Worm (Caenorhabditis elegans) whole organism, young adult: ENCODE data around the gene K09E2.2.

Source experiments
- C17E4.6 ChIP-seq: fragments of 200-800 bp; sonication (Bioruptor generic); IDR thresholded peaks from 2 replicates; pipeline ENCODE4 v1.3.6; 2022; ENCODE audit warnings: missing genetic modification reagents, missing genetic modification characterization, missing compliant biosample characterization
- F37B4.10 ChIP-seq: fragments of 200-800 bp; sonication (Bioruptor generic); IDR thresholded peaks from 2 replicates; pipeline ENCODE4 v1.3.6; 2022; ENCODE audit warnings: missing genetic modification characterization, missing compliant biosample characterization
- F52B5.7 ChIP-seq: sonication (generic microtip); optimal IDR thresholded peaks from 2 replicates; lab custom pipeline; 2016; ENCODE audit warnings: mild to moderate bottlenecking, missing genetic modification characterization, missing compliant biosample characterization
- F57C9.4 ChIP-seq: sonication (generic microtip); optimal IDR thresholded peaks from 2 replicates; lab custom pipeline; 2017; ENCODE audit warnings: mild to moderate bottlenecking, missing genetic modification characterization, missing compliant biosample characterization
- Y56A3A.18 ChIP-seq: fragments of 200-800 bp; sonication (Bioruptor generic); IDR thresholded peaks from 2 replicates; pipeline ENCODE4 v1.3.6; 2022; ENCODE audit warnings: missing genetic modification reagents, missing genetic modification characterization, missing compliant biosample characterization
- attf-5 ChIP-seq: fragments of 200-800 bp; sonication (Bioruptor generic); optimal IDR thresholded peaks from 2 replicates; lab custom pipeline; 2018; ENCODE audit warnings: mild to moderate bottlenecking, missing genetic modification characterization, missing compliant biosample characterization
- ccch-3 ChIP-seq: fragments of 200-800 bp; sonication (Bioruptor generic); optimal IDR thresholded peaks from 2 replicates; lab custom pipeline; 2018; ENCODE audit warnings: mild to moderate bottlenecking, missing genetic modification characterization, missing compliant biosample characterization
- cebp-1 ChIP-seq, 2 experiments: fragments of 200-800 bp in 1 of 2; sonication (Bioruptor generic) in 1 of 2; sonication (generic microtip) in 1 of 2; IDR thresholded peaks in 1 of 2; optimal IDR thresholded peaks in 1 of 2; 2 replicates each; pipeline versions ENCODE4 v1.3.6 to Lab custom; 2017 to 2022; ENCODE audit warnings: missing compliant biosample characterization in 2 of 2, missing genetic modification characterization in 2 of 2, mild to moderate bottlenecking in 1 of 2, missing genetic modification reagents in 1 of 2, moderate library complexity in 1 of 2
- ceh-27 ChIP-seq: fragments of 200-800 bp; sonication (Bioruptor generic); optimal IDR thresholded peaks from 2 replicates; lab custom pipeline; 2018; ENCODE audit warnings: mild to moderate bottlenecking, missing genetic modification characterization, moderate library complexity, missing compliant biosample characterization
- die-1 ChIP-seq: sonication (generic microtip); optimal IDR thresholded peaks from 2 replicates; lab custom pipeline; 2016; ENCODE audit warnings: missing genotype, mild to moderate bottlenecking, missing genetic modification characterization, missing compliant biosample characterization
- dox-1 ChIP-seq: fragments of 200-800 bp; sonication (Bioruptor generic); IDR thresholded peaks from 2 replicates; pipeline ENCODE4 v1.3.6; 2022; ENCODE audit warnings: missing genetic modification reagents, missing genetic modification characterization, missing compliant biosample characterization
- egl-18 ChIP-seq: fragments of 200-800 bp; sonication (Bioruptor generic); IDR thresholded peaks from 2 replicates; pipeline ENCODE4 v1.3.6; 2022; ENCODE audit warnings: missing genetic modification reagents, missing genetic modification characterization, missing compliant biosample characterization
- egrh-3 ChIP-seq: fragments of 200-800 bp; sonication (Bioruptor generic); IDR thresholded peaks from 2 replicates; pipeline ENCODE4 v1.3.6; 2022; ENCODE audit warnings: missing genetic modification reagents, missing genetic modification characterization, missing compliant biosample characterization
- gei-17 ChIP-seq: fragments of 200-800 bp; sonication (Bioruptor generic); optimal IDR thresholded peaks from 2 replicates; lab custom pipeline; 2018; ENCODE audit warnings: mild to moderate bottlenecking, missing genetic modification characterization, missing compliant biosample characterization
- him-1 ChIP-seq: sonication (generic microtip); optimal IDR thresholded peaks from 2 replicates; lab custom pipeline; 2016; ENCODE audit warnings: missing genotype, missing genetic modification reagents, missing genetic modification characterization, missing compliant biosample characterization
- hmg-20 ChIP-seq: fragments of 200-800 bp; sonication (Bioruptor generic); IDR thresholded peaks from 2 replicates; pipeline ENCODE4 v1.3.6; 2022; ENCODE audit warnings: missing genetic modification reagents, missing genetic modification characterization, missing compliant biosample characterization
- hrde-1 ChIP-seq: sonication (generic microtip); optimal IDR thresholded peaks from 2 replicates; lab custom pipeline; 2016; ENCODE audit warnings: missing genetic modification characterization, mild to moderate bottlenecking, missing compliant biosample characterization, moderate library complexity, missing genotype, missing genetic modification reagents, borderline replicate concordance
- let-607 ChIP-seq, 2 experiments: fragments of 200-800 bp in 1 of 2; sonication (Bioruptor generic) in 1 of 2; sonication (generic microtip) in 1 of 2; optimal IDR thresholded peaks; 2 replicates each; lab custom pipeline; 2016 to 2018; ENCODE audit warnings: mild to moderate bottlenecking in 2 of 2, missing compliant biosample characterization in 2 of 2, missing genetic modification characterization in 2 of 2, moderate library complexity in 2 of 2, missing genotype in 1 of 2
- madf-10 ChIP-seq: sonication (generic microtip); optimal IDR thresholded peaks from 2 replicates; lab custom pipeline; 2016; ENCODE audit warnings: mild to moderate bottlenecking, missing genetic modification characterization, missing compliant biosample characterization
- madf-6 ChIP-seq: fragments of 200-800 bp; sonication (Bioruptor generic); IDR thresholded peaks from 2 replicates; pipeline ENCODE4 v1.3.6; 2022; ENCODE audit warnings: missing genetic modification reagents, missing genetic modification characterization, missing compliant biosample characterization
- mes-4 ChIP-seq: sonication (generic microtip); optimal IDR thresholded peaks from 2 replicates; lab custom pipeline; 2016; ENCODE audit warnings: missing genotype, missing genetic modification characterization, missing compliant biosample characterization
- nfyb-1 ChIP-seq: fragments of 200-800 bp; sonication (Bioruptor generic); IDR thresholded peaks from 2 replicates; pipeline ENCODE4 v1.3.6; 2022; ENCODE audit warnings: missing genetic modification reagents, missing genetic modification characterization, missing compliant biosample characterization
- nhr-120 ChIP-seq: fragments of 200-800 bp; sonication (Bioruptor generic); IDR thresholded peaks from 2 replicates; pipeline ENCODE4 v1.3.6; 2022; ENCODE audit warnings: missing genetic modification characterization, missing compliant biosample characterization
- nhr-179 ChIP-seq: sonication (generic microtip); optimal IDR thresholded peaks from 2 replicates; lab custom pipeline; 2016; ENCODE audit warnings: mild to moderate bottlenecking, missing genetic modification characterization, missing compliant biosample characterization
- nhr-27 ChIP-seq: fragments of 200-800 bp; sonication (Bioruptor generic); optimal IDR thresholded peaks from 2 replicates; lab custom pipeline; 2018; ENCODE audit warnings: mild to moderate bottlenecking, missing genetic modification characterization, moderate library complexity, missing compliant biosample characterization
- nhr-80 ChIP-seq: sonication (generic microtip); optimal IDR thresholded peaks from 2 replicates; lab custom pipeline; 2016; ENCODE audit warnings: missing genetic modification characterization, missing compliant biosample characterization
- pbrm-1 ChIP-seq: fragments of 200-800 bp; sonication (Bioruptor generic); IDR thresholded peaks from 2 replicates; pipeline ENCODE4 v1.3.6; 2022; ENCODE audit warnings: missing genetic modification reagents, missing genetic modification characterization, missing compliant biosample characterization
- rcor-1 ChIP-seq: fragments of 200-800 bp; sonication (Bioruptor generic); IDR thresholded peaks from 2 replicates; pipeline ENCODE4 v1.3.6; 2022; ENCODE audit warnings: missing genetic modification reagents, missing genetic modification characterization, missing compliant biosample characterization
- rpc-1 ChIP-seq, 2 experiments: fragments of 150-350 bp in 1 of 2; sonication (generic microtip) in 1 of 2; optimal IDR thresholded peaks; 2 replicates each; lab custom pipeline; 2014 to 2018; ENCODE audit warnings: missing biosample characterization in 1 of 2, missing genetic modification characterization in 1 of 2, missing genetic modification reagents in 1 of 2, missing genotype in 1 of 2
- sdz-38 ChIP-seq: sonication (generic microtip); optimal IDR thresholded peaks from 2 replicates; lab custom pipeline; 2016; ENCODE audit warnings: missing genotype, missing genetic modification characterization, missing compliant biosample characterization
- sea-2 ChIP-seq: fragments of 200-800 bp; sonication (Bioruptor generic); IDR thresholded peaks from 2 replicates; pipeline ENCODE4 v1.3.6; 2022; ENCODE audit warnings: missing genetic modification characterization, missing compliant biosample characterization
- snpc-4 ChIP-seq, 5 experiments: fragments of 150-350 bp in 1 of 5; sonication (generic microtip) in 4 of 5; optimal IDR thresholded peaks; 2 replicates each; lab custom pipeline; 2014 to 2018; ENCODE audit warnings: missing genetic modification characterization in 5 of 5, missing biosample characterization in 3 of 5, antibody characterized with exemption in 2 of 5, mild to moderate bottlenecking in 2 of 5, missing compliant biosample characterization in 2 of 5, missing genotype in 2 of 5, moderate library complexity in 2 of 5, missing genetic modification reagents in 1 of 5
- somi-1 ChIP-seq: fragments of 200-800 bp; sonication (Bioruptor generic); optimal IDR thresholded peaks from 2 replicates; lab custom pipeline; 2018; ENCODE audit warnings: mild to moderate bottlenecking, missing genetic modification characterization, missing compliant biosample characterization
- sptf-2 ChIP-seq: fragments of 200-800 bp; sonication (Bioruptor generic); optimal IDR thresholded peaks from 2 replicates; lab custom pipeline; 2018; ENCODE audit warnings: mild to moderate bottlenecking, missing genetic modification characterization, missing compliant biosample characterization
- tlf-1 ChIP-seq: fragments of 200-800 bp; sonication (Bioruptor generic); optimal IDR thresholded peaks from 2 replicates; lab custom pipeline; 2018; ENCODE audit warnings: mild to moderate bottlenecking, missing genetic modification characterization, missing compliant biosample characterization
- ztf-22 ChIP-seq: fragments of 200-800 bp; sonication (Bioruptor generic); optimal IDR thresholded peaks from 2 replicates; lab custom pipeline; 2018; ENCODE audit warnings: mild to moderate bottlenecking, missing genetic modification characterization, moderate library complexity, missing compliant biosample characterization

The K09E2.2 gene

ce11 chrX:8718856-8719255 is 46.0 kb downstream of the K09E2.2 start, which contains the start of gene F53A9.8:
F53A9.8 (minus strand) TSS chrX:8718904.
- TF ChIP-seq cebp-1 (GFP tag; IDR thresholded peaks at IDR 0.05; lab: Robert Waterston, UW): no peak
- TF ChIP-seq cebp-1 (tag; optimal IDR thresholded peaks at IDR 0.05; lab: Kevin White, UChicago): peak; percentile 7
- TF ChIP-seq nhr-120 (GFP tag; lab: Robert Waterston, UW): 0 out of 2 replicates have a peak, but pooled peaks have one; percentile 1
- TF ChIP-seq ztf-22 (GFP tag; lab: Kevin White, UChicago): peak; percentile 28
- no peak for TF ChIP-seq C17E4.6 (GFP tag; lab: Robert Waterston, UW)
- 0 out of 2 replicates have a peak, but pooled peaks have one; percentile 9 for TF ChIP-seq dox-1 (GFP tag; lab: Robert Waterston, UW)
- peak; percentile 21 for TF ChIP-seq nhr-80 (tag; lab: Kevin White, UChicago)
- no peak for TF ChIP-seq sptf-2

- TF ChIP-seq nhr-80 (tag; lab: Kevin White, UChicago): peak; percentile 67
- TF ChIP-seq let-607 (tag; optimal IDR thresholded peaks at IDR 0.05; lab: Kevin White, UChicago): peak in 1 of 2 experiments; percentile 1
- TF ChIP-seq F52B5.7: no peak
- TF ChIP-seq ztf-22 (GFP tag; lab: Kevin White, UChicago): peak; percentile 9
- TF ChIP-seq, all 124 proteins: peak for 3
These were observed 47.0 kb downstream of the K09E2.2 start for ce11 chrX:8719888-8720287.

ce11 chrX:8720658-8721057 is 47.8 kb downstream of the K09E2.2 start, which contains the start of gene F53A9.9:
F53A9.9 (minus strand) TSS chrX:8720758.
- no peak for TF ChIP-seq gei-17 (GFP tag; lab: Kevin White, UChicago)
- TF ChIP-seq madf-6 (GFP tag; lab: Robert Waterston, UW): no peak
- no peak for TF ChIP-seq nhr-27 (tag; lab: Kevin White, UChicago)
- TF ChIP-seq egl-18 (GFP tag; lab: Robert Waterston, UW): no peak
- TF ChIP-seq nfyb-1 (GFP tag; lab: Robert Waterston, UW): no peak
- no peak for TF ChIP-seq madf-10 (tag; lab: Kevin White, UChicago)

ce11 chrX:8721273-8721672 is 48.4 kb downstream of the K09E2.2 start:
- TF ChIP-seq somi-1 (GFP tag; lab: Kevin White, UChicago): no peak
- no peak for TF ChIP-seq nhr-179 (tag; lab: Kevin White, UChicago)
- TF ChIP-seq, all 124 proteins: peak for 0

- TF ChIP-seq hmg-20 (no peak), sea-2 (no peak), egrh-3 (GFP tag; lab: Robert Waterston, UW) (peak; percentile 84)
- TF ChIP-seq, all 124 proteins: peak for 1
These were observed 50.3 kb downstream of the K09E2.2 start, which contains the start of gene tnt-2 for ce11 chrX:8723127-8723600. tnt-2 (minus strand) TSS chrX:8723550.

- no peak for TF ChIP-seq hrde-1
- peak; percentile 27 for TF ChIP-seq somi-1 (GFP tag; lab: Kevin White, UChicago)
These were observed 51.0 kb downstream of the K09E2.2 start for ce11 chrX:8723840-8724239.

- no peak for TF ChIP-seq him-1 (tag; lab: Kevin White, UChicago)
- TF ChIP-seq Y56A3A.18 (GFP tag; lab: Robert Waterston, UW): no peak
- TF ChIP-seq hrde-1: no peak
- TF ChIP-seq pbrm-1: no peak
- TF ChIP-seq snpc-4 (GFP tag; optimal IDR thresholded peaks at IDR 0.05; lab: Kevin White, UChicago): no peak
- no peak for TF ChIP-seq snpc-4 (tag; optimal IDR thresholded peaks at IDR 0.05; lab: Kevin White, UChicago)
- no peak for TF ChIP-seq mes-4 (tag; lab: Kevin White, UChicago)
- no peak for TF ChIP-seq rpc-1 (optimal IDR thresholded peaks at IDR 0.05; lab: Kevin White, UChicago)
- TF ChIP-seq rpc-1 (tag; optimal IDR thresholded peaks at IDR 0.05; lab: Kevin White, UChicago): no peak
- TF ChIP-seq ceh-27: no peak
- no peak for TF ChIP-seq die-1 (tag; lab: Kevin White, UChicago)
- TF ChIP-seq F37B4.10 (GFP tag; lab: Robert Waterston, UW): no peak
- no peak for TF ChIP-seq F57C9.4 (tag; lab: Kevin White, UChicago)
- no peak for TF ChIP-seq ccch-3 (GFP tag; lab: Kevin White, UChicago)
- no peak for TF ChIP-seq nhr-80 (tag; lab: Kevin White, UChicago)
- TF ChIP-seq sdz-38 (tag; lab: Kevin White, UChicago): no peak
- TF ChIP-seq tlf-1 (GFP tag; lab: Kevin White, UChicago): no peak
- TF ChIP-seq attf-5 (GFP tag; lab: Kevin White, UChicago): no peak
- TF ChIP-seq rcor-1: no peak
These were observed 54.4 kb downstream of the K09E2.2 start, which contains the start of gene EGAP4.1 for ce11 chrX:8727306-8727705. EGAP4.1 (minus strand) TSS chrX:8727406.
